Fruit fly (Drosophila melanogaster) whole organism, wandering third instar larva: ENCODE measurements around the gene CG32755.

ENCODE experiments used
- Rel ChIP-seq, 2 experiments: fragments of 200-800 bp; sonication (Bioruptor generic) in 1 of 2; optimal IDR thresholded peaks; 2 replicates in 1 of 2; 3 replicates in 1 of 2; lab custom pipeline; 2016 to 2019; ENCODE audit warnings: mild to moderate bottlenecking in 2 of 2, missing biosample characterization in 2 of 2, missing genetic modification characterization in 2 of 2, moderate library complexity in 1 of 2
- fru ChIP-seq: fragments of 200-800 bp; sonication (Bioruptor generic); optimal IDR thresholded peaks from 3 replicates; lab custom pipeline; 2016; ENCODE audit warnings: missing biosample characterization, mild to moderate bottlenecking, missing genetic modification characterization
- psq ChIP-seq: fragments of 200-800 bp; sonication (Bioruptor generic); optimal IDR thresholded peaks from 3 replicates; lab custom pipeline; 2017; ENCODE audit warnings: missing biosample characterization, mild to moderate bottlenecking, missing genetic modification characterization, moderate library complexity
- rgr ChIP-seq: fragments of 200-800 bp; sonication (Bioruptor generic); optimal IDR thresholded peaks from 3 replicates; lab custom pipeline; 2016; ENCODE audit warnings: missing biosample characterization, mild to moderate bottlenecking, missing genetic modification characterization

- no peak for TF ChIP-seq psq (GFP tag; lab: Kevin White, UChicago)
- TF ChIP-seq Rel (GFP tag; optimal IDR thresholded peaks at IDR 0.05; lab: Kevin White, UChicago) = no peak
- no peak for TF ChIP-seq Rel (tag; optimal IDR thresholded peaks at IDR 0.05; lab: Kevin White, UChicago)
- no peak for TF ChIP-seq fru (GFP tag; lab: Kevin White, UChicago)
- TF ChIP-seq rgr (GFP tag; lab: Kevin White, UChicago) = no peak
These were observed 8.2 kb upstream of the CG32755 start for dm6 chrX:5941824-5942223.
